Fruit fly (Drosophila melanogaster): ENCODE data around the gene cup.

dm6 chr2L:6677453-6677852 is 14.0 kb downstream of the cup start, which contains the start of gene Nse1:
- TF ChIP-seq CG8478 (optimal IDR thresholded peaks at IDR 0.05) = no peak
- TF ChIP-seq EcR (GFP tag; optimal IDR thresholded peaks at IDR 0.05) = no peak
- no peak for TF ChIP-seq psq (optimal IDR thresholded peaks at IDR 0.05)
- no peak for TF ChIP-seq Dll (optimal IDR thresholded peaks at IDR 0.05)
- no peak for TF ChIP-seq pan (optimal IDR thresholded peaks at IDR 0.05)

All from whole organism.